Worm (Caenorhabditis elegans): Measurements from ENCODE around the gene srw-33.
A peak's percentile ranks its signal among the peaks of the same experiment; 100 is the strongest.

srw-33 gene

DNA sequence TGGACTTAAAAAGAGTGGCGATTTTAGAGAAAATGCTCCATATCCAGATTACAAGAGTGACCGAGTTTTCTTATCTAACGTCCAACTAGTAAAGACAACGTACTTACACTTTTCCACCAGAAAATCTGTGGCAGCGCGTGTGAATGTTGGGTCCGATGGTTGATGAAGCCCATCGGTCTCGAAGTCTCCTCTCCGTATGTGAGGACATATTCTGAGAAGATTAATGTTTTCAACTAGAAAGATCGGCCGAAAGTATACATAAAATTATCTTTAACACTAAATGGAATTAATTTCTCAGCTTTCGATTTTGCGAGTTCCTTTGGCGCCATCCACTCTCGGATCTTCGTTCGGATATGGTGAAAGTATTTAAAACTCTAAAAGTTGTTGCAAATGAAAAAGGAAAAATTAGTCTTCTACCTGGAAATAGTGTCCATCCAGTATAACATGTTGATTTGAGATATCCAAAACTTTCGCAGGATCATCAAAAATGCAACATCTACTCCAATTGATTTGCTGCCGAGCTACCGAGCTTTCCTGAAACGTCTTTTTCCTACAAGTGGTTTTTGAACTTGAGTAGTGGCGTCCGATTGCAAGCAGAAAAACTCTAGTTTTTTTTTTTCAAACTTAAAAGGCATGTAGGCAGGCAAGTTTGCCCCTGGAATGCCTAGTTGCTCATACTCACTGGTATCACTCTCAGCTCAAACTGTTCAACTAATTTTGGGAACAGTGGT, 19.8 kb downstream of the srw-33 start:
- no peak for TF ChIP-seq hlh-15 (tag; optimal IDR thresholded peaks at IDR 0.05)
- TF ChIP-seq ceh-45 (GFP tag; IDR thresholded peaks at IDR 0.05): 0 out of 2 replicates have a peak, but pooled peaks have one; percentile 28
- TF ChIP-seq npax-4 (tag; optimal IDR thresholded peaks at IDR 0.05): no peak

DNA sequence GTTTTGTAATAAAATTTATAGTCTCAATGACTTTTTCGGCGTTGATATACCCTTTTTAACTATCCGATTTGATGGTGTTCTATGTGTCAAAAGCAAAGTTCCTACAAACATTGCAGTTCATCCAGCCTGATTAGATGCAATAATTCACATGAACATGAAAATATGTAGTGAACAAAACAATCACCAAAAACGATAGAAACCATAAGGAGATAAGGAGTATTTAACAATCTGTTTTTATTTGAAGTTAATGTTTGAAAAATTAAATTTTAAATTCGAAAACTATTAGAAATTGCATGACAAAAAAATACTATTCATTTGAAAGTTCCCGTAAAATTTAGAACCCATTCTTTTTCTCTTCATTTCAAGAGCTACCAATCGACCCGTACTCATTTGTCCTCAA, 24.4 kb downstream of the srw-33 start, which contains the start of gene fbxa-209:
fbxa-209 (minus strand) TSS at position 101 of the 400 bp plus-strand sequence.
- TF ChIP-seq ceh-24 (tag; optimal IDR thresholded peaks at IDR 0.05) (no peak), tbx-7 (tag; optimal IDR thresholded peaks at IDR 0.05) (no peak), zip-5 (tag; optimal IDR thresholded peaks at IDR 0.05) (no peak), tbx-2 (tag; optimal IDR thresholded peaks at IDR 0.05) (no peak), F13H6.1 (tag; optimal IDR thresholded peaks at IDR 0.05) (no peak), ahr-1 (tag; optimal IDR thresholded peaks at IDR 0.05) (no peak), ceh-45 (GFP tag; IDR thresholded peaks at IDR 0.05) (no peak), che-1 (tag; optimal IDR thresholded peaks at IDR 0.05) (no peak), ceh-22 (tag; optimal IDR thresholded peaks at IDR 0.05) (no peak), gmeb-2 (tag; optimal IDR thresholded peaks at IDR 0.05) (no peak), eyg-1 (tag; optimal IDR thresholded peaks at IDR 0.05) (no peak), elt-4 (tag; optimal IDR thresholded peaks at IDR 0.05) (no peak), sox-2 (GFP tag; IDR thresholded peaks at IDR 0.05) (no peak), hlh-8 (tag; optimal IDR thresholded peaks at IDR 0.05) (no peak), unc-3 (GFP tag; conservative IDR thresholded peaks at IDR 0.05) (no peak), unc-3 (tag; optimal IDR thresholded peaks at IDR 0.05) (no peak)

DNA sequence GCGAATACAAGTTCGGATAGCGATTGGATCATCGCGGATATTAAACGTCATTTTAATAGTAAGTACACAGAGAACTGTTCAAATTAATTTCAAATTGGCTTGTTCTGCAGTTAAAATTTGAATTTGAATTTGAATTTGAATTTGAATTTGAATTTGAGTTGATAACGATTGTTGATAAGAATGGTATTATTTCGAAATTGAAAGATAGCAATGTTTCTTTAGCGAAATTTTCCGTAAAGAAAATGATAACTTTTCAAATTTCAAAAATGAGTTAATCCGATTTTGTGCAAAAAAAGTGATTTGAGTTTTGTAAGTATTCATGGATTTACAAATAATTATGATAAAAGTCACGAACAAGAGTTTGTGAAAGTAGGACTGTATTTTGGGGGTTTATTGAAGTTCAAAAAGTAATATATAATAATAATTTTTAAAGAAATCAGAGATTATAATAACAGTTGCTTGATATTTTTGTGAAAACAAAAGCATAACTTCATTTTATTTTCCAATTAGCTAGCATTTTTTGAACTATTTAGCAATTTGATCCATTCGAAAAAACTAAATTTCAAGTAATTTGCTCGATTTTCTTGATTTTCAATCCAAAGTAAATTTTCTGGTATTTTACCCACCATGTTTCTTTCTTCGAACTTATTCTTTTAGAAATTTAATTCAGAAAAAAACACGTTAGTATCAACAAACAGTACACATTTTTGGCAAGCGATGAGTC, 25.8 kb downstream of the srw-33 start, which contains the start of gene Y36E3A.2:
Y36E3A.2 (plus strand) TSS at position 674 of the 724 bp plus-strand sequence.
- TF ChIP-seq mec-3 (tag; optimal IDR thresholded peaks at IDR 0.05; ENCODE audit: borderline replicate concordance): no peak
- TF ChIP-seq unc-42 (tag; optimal IDR thresholded peaks at IDR 0.05): no peak
- no peak for TF ChIP-seq pat-9 (tag; optimal IDR thresholded peaks at IDR 0.05)
- TF ChIP-seq C38D4.7 (GFP tag; optimal IDR thresholded peaks at IDR 0.05): no peak
- TF ChIP-seq lim-6 (tag; optimal IDR thresholded peaks at IDR 0.05): no peak
- no peak for TF ChIP-seq K02D7.2 (tag; optimal IDR thresholded peaks at IDR 0.05)
- TF ChIP-seq syd-9 (tag; optimal IDR thresholded peaks at IDR 0.05): no peak
- no peak for TF ChIP-seq ttx-3 (tag; optimal IDR thresholded peaks at IDR 0.05)
- TF ChIP-seq ceh-24 (tag; optimal IDR thresholded peaks at IDR 0.05): no peak
- TF ChIP-seq elt-4 (tag; optimal IDR thresholded peaks at IDR 0.05): no peak
- TF ChIP-seq C08G9.2 (tag; optimal IDR thresholded peaks at IDR 0.05): no peak
- no peak for TF ChIP-seq rnt-1 (tag; optimal IDR thresholded peaks at IDR 0.05)
- TF ChIP-seq ceh-22 (tag; optimal IDR thresholded peaks at IDR 0.05): no peak

DNA sequence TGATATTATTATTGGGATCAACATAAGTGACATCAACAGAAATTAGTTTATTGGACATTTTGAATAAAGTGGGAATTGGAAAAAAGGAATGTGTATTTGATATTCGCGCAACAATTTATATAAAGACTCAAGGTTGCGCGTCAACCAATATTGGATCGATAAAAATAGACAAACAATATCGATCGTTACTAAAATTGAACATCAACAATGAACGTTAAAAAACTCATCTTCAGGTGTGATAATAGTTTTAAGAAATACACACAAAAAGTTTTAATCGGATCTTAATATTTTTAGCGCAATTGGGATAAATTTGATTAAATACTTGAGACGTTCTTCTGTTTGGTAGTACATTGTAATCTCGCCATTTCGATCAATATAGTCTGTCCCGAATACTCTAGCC, 27.7 kb downstream of the srw-33 start, which contains the start of gene fbxa-104:
fbxa-104 (minus strand) TSS at position 83 of the 400 bp plus-strand sequence.
- TF ChIP-seq ets-4 (tag; optimal IDR thresholded peaks at IDR 0.05) (no peak), elt-4 (tag; optimal IDR thresholded peaks at IDR 0.05) (no peak), ceh-2 (tag; optimal IDR thresholded peaks at IDR 0.05) (no peak), che-1 (tag; optimal IDR thresholded peaks at IDR 0.05) (no peak), gmeb-2 (tag; optimal IDR thresholded peaks at IDR 0.05) (no peak), npax-4 (tag; optimal IDR thresholded peaks at IDR 0.05) (no peak), dve-1 (tag; optimal IDR thresholded peaks at IDR 0.05) (no peak), nfya-1 (tag; optimal IDR thresholded peaks at IDR 0.05) (no peak), K09A11.1 (tag; optimal IDR thresholded peaks at IDR 0.05; ENCODE audit: insufficient read depth) (no peak), lin-11 (tag; optimal IDR thresholded peaks at IDR 0.05) (no peak), tbx-2 (tag; optimal IDR thresholded peaks at IDR 0.05) (no peak)

Measured in whole organism, late embryonic.